Fruit fly (Drosophila melanogaster) whole organism, embryonic: Measurements from ENCODE around the gene nmo.

Source experiments
- C15 ChIP-seq: fragments of 200-800 bp; sonication (Bioruptor generic); IDR thresholded peaks from 3 replicates; pipeline ENCODE4 v1.3.6; 2022; ENCODE audit warnings: missing biosample characterization, missing genetic modification characterization
- CG11504 ChIP-seq: fragments of 200-800 bp; sonication (Bioruptor generic); optimal IDR thresholded peaks from 3 replicates; lab custom pipeline; 2019; ENCODE audit warnings: missing biosample characterization, mild to moderate bottlenecking, missing genetic modification characterization, moderate library complexity
- CG11560 ChIP-seq: fragments of 200-800 bp; sonication (Bioruptor generic); IDR thresholded peaks from 3 replicates; pipeline ENCODE4 v1.3.6; 2022; ENCODE audit warnings: missing biosample characterization, missing genetic modification characterization
- CG2129 ChIP-seq: fragments of 200-800 bp; sonication (Bioruptor generic); IDR thresholded peaks from 2 replicates; pipeline ENCODE4 v1.3.6; 2022; ENCODE audit warnings: missing biosample characterization, missing genetic modification characterization; ENCODE audit not compliant: partially characterized antibody
- CG8359 ChIP-seq: fragments of 200-800 bp; sonication (Bioruptor generic); optimal IDR thresholded peaks from 2 replicates; lab custom pipeline; 2017; ENCODE audit warnings: missing biosample characterization, mild to moderate bottlenecking, missing genetic modification characterization, borderline replicate concordance
- ase ChIP-seq: fragments of 200-800 bp; sonication (Bioruptor generic); IDR thresholded peaks from 3 replicates; pipeline ENCODE4 v1.3.6; 2022; ENCODE audit warnings: missing biosample characterization, missing genetic modification characterization
- cato ChIP-seq: fragments of 200-800 bp; sonication (Bioruptor generic); optimal IDR thresholded peaks from 2 replicates; lab custom pipeline; 2016; ENCODE audit warnings: missing biosample characterization, missing genetic modification characterization, borderline replicate concordance
- p53 ChIP-seq: fragments of 200-800 bp; sonication (Bioruptor generic); optimal IDR thresholded peaks from 2 replicates; lab custom pipeline; 2016; ENCODE audit warnings: missing biosample characterization, missing genetic modification characterization

DNA sequence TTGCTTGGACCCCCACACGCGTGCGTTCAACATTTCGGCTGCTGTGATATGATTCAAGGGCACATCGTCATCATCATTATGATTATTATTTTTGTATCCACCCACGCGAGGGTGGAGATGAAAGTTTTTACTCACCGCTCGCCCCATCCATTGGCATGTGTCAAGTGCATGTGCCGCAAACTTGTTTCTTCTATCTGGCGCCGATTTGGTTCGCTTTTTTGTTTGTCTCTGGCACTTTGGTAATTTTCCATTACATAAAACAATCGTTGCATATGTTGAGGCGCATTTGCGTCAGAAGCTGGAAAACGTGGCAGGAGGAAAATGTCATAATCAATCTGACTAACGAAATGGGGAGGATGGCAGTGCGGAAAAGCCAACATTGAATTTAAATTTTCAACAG is 54.9 kb downstream of the nmo start:
- TF ChIP-seq CG8359 = no peak
- TF ChIP-seq cato (GFP tag; lab: Kevin White, UChicago) = no peak
- TF ChIP-seq C15 (GFP tag; lab: Robert Waterston, UW) = no peak
- TF ChIP-seq ase (GFP tag; lab: Robert Waterston, UW) = no peak
- TF ChIP-seq CG11504 (tag; lab: Kevin White, UChicago) = no peak
- no peak for TF ChIP-seq p53 (GFP tag; lab: Kevin White, UChicago)
- TF ChIP-seq CG2129 (GFP tag; lab: Robert Waterston, UW) = no peak
- TF ChIP-seq CG11560 (tag; lab: Robert Waterston, UW) = no peak
